Worm (Caenorhabditis elegans) whole organism, L2 larva: ENCODE measurements around the gene F26F12.3.

ENCODE experiments used
- aly-2 ChIP-seq: fragments of 150-350 bp; optimal IDR thresholded peaks from 2 replicates; lab custom pipeline; 2014; ENCODE audit warnings: missing biosample characterization, missing genetic modification characterization
- elt-1 ChIP-seq: fragments of 150-350 bp; optimal IDR thresholded peaks from 2 replicates; lab custom pipeline; 2014; ENCODE audit warnings: missing biosample characterization, missing genetic modification characterization
- lin-13 ChIP-seq: fragments of 150-350 bp; optimal IDR thresholded peaks from 2 replicates; lab custom pipeline; 2014; ENCODE audit warnings: missing biosample characterization, missing genetic modification reagents, missing genetic modification characterization
- nhr-12 ChIP-seq: fragments of 150-350 bp; optimal IDR thresholded peaks from 2 replicates; lab custom pipeline; 2014; ENCODE audit warnings: missing biosample characterization, missing genetic modification characterization
- nhr-77 ChIP-seq: fragments of 150-350 bp; optimal IDR thresholded peaks from 2 replicates; lab custom pipeline; 2014; ENCODE audit warnings: missing biosample characterization, missing genetic modification characterization
- skn-1 ChIP-seq: sonication (generic microtip); optimal IDR thresholded peaks from 2 replicates; lab custom pipeline; 2017; ENCODE audit warnings: missing biosample characterization, missing genetic modification characterization

DNA sequence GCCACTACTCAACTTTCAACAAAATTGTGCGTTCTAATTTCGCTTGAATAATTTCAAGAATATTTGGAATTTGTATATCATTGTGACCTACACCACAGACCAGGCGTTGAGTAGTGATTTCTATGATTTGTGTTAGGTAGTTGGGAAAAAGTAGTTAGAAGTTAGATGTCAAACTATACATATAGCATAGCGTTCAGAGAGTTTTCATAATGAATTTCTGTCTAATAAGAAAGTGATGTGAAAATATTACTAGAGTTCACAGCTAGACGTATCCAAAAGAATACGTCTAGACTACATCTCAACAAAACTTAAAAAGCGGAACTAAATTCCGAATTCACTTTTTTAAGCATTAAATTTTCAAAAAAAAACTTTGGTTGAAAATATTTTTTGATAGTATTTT is 10.1 kb downstream of the F26F12.3 start:
- TF ChIP-seq skn-1 (tag; lab: Kevin White, UChicago) (no peak), aly-2 (no peak), lin-13 (no peak), nhr-12 (no peak), elt-1 (tag; lab: Kevin White, UChicago) (no peak), nhr-77 (tag; lab: Kevin White, UChicago) (no peak)
